Fruit fly (Drosophila melanogaster): ENCODE results near the gene CG42521.
A peak's percentile ranks its signal among the peaks of the same experiment; 100 is the strongest.

The CG42521 gene

dm6 chr3L:10656451-10657198, 33.2 kb upstream of the CG42521 start (continued):
- TF ChIP-seq Camta (GFP tag; optimal IDR thresholded peaks at IDR 0.05), result peak; percentile 68
- TF ChIP-seq shn (GFP tag; optimal IDR thresholded peaks at IDR 0.05), result peak; percentile 52
- peak; percentile 56 for TF ChIP-seq CG12219 (GFP tag; optimal IDR thresholded peaks at IDR 0.05)
- peak; percentile 34 for TF ChIP-seq TFAM (GFP tag; optimal IDR thresholded peaks at IDR 0.05)
- peak; percentile 38 for TF ChIP-seq ash1 (GFP tag; optimal IDR thresholded peaks at IDR 0.05)
- peak; percentile 75; the same call in 1 of the 2 replicates for TF ChIP-seq sob (GFP tag; IDR thresholded peaks at IDR 0.05)
- no peak for TF ChIP-seq Doc2 (GFP tag; IDR thresholded peaks at IDR 0.05)
- TF ChIP-seq bigmax (GFP tag; optimal IDR thresholded peaks at IDR 0.05), result peak; percentile 13
- peak; percentile 48; the same call in 1 of the 2 replicates for TF ChIP-seq sim (GFP tag; IDR thresholded peaks at IDR 0.05)
- no peak for TF ChIP-seq CG6175 (GFP tag; IDR thresholded peaks at IDR 0.05)
- TF ChIP-seq Xrp1 (GFP tag; IDR thresholded peaks at IDR 0.05), result peak; percentile 70
- TF ChIP-seq cg (GFP tag; optimal IDR thresholded peaks at IDR 0.05), result no peak
- TF ChIP-seq Nf-YA (GFP tag; IDR thresholded peaks at IDR 0.05), result no peak
- peak; percentile 39 for TF ChIP-seq fd96Cb (tag; optimal IDR thresholded peaks at IDR 0.05)
- no peak for TF ChIP-seq Ets65A (GFP tag)
- no peak for TF ChIP-seq wor (GFP tag; IDR thresholded peaks at IDR 0.05)
- TF ChIP-seq zen2 (GFP tag; IDR thresholded peaks at IDR 0.05; ENCODE audit: partially characterized antibody), result no peak
- TF ChIP-seq ham (GFP tag; IDR thresholded peaks at IDR 0.05), result no peak
- TF ChIP-seq Opbp (GFP tag; IDR thresholded peaks at IDR 0.05; ENCODE audit: partially characterized antibody), result no peak
- TF ChIP-seq CG31224 (GFP tag; IDR thresholded peaks at IDR 0.05), result no peak
- peak; percentile 62 for TF ChIP-seq HmgZ (tag; optimal IDR thresholded peaks at IDR 0.05)
- TF ChIP-seq lab (GFP tag; optimal IDR thresholded peaks at IDR 0.05), result peak; percentile 91
- TF ChIP-seq Ada2b (GFP tag; IDR thresholded peaks at IDR 0.05), result peak; percentile 28; the same call in 1 of the 2 replicates
- peak; percentile 27; the same call in 1 of the 2 replicates for TF ChIP-seq CG4360 (GFP tag; IDR thresholded peaks at IDR 0.05)
- TF ChIP-seq sens-2 (GFP tag; IDR thresholded peaks at IDR 0.05), result no peak
- no peak for TF ChIP-seq sisA (GFP tag; IDR thresholded peaks at IDR 0.05)
- no peak for TF ChIP-seq zf30C (GFP tag; optimal IDR thresholded peaks at IDR 0.05)
- peak; percentile 72 for TF ChIP-seq CG1603 (tag; optimal IDR thresholded peaks at IDR 0.05)
- no peak for TF ChIP-seq pzg (GFP tag; optimal IDR thresholded peaks at IDR 0.05)
- no peak for TF ChIP-seq ro (GFP tag; IDR thresholded peaks at IDR 0.05)
- peak; percentile 21 for TF ChIP-seq CG4617 (GFP tag; optimal IDR thresholded peaks at IDR 0.05; ENCODE audit: borderline replicate concordance)
- TF ChIP-seq CG15601 (tag; optimal IDR thresholded peaks at IDR 0.05), result peak; percentile 79
- no peak for TF ChIP-seq phol (tag; optimal IDR thresholded peaks at IDR 0.05)
- TF ChIP-seq Pdp1 (GFP tag; optimal IDR thresholded peaks at IDR 0.05), result peak; percentile 34 to 55
- TF ChIP-seq CG8478 (optimal IDR thresholded peaks at IDR 0.05), result no peak
- TF ChIP-seq Vsx1 (GFP tag; optimal IDR thresholded peaks at IDR 0.05), result peak; percentile 84
- TF ChIP-seq CG7928 (GFP tag; optimal IDR thresholded peaks at IDR 0.05), result no peak
- TF ChIP-seq eve (GFP tag; optimal IDR thresholded peaks at IDR 0.05), result no peak
- TF ChIP-seq CG6254 (GFP tag; optimal IDR thresholded peaks at IDR 0.05), result peak; percentile 36
- TF ChIP-seq CG6765 (GFP tag; optimal IDR thresholded peaks at IDR 0.05), result peak; percentile 77
- TF ChIP-seq Aef1 (GFP tag; IDR thresholded peaks at IDR 0.05), result no peak
- TF ChIP-seq sima (GFP tag; optimal IDR thresholded peaks at IDR 0.05), result peak; percentile 19
- peak; percentile 46 for TF ChIP-seq nom (GFP tag; optimal IDR thresholded peaks at IDR 0.05)
- peak in 1 of 2 experiments; percentile 34 for TF ChIP-seq Hr78 (GFP tag; optimal IDR thresholded peaks at IDR 0.05)
- TF ChIP-seq pfk (GFP tag; optimal IDR thresholded peaks at IDR 0.05), result no peak
- TF ChIP-seq CG31365 (tag; optimal IDR thresholded peaks at IDR 0.05), result peak; percentile 72
- TF ChIP-seq CG13624 (GFP tag; optimal IDR thresholded peaks at IDR 0.05), result peak; percentile 2
- TF ChIP-seq hth (optimal IDR thresholded peaks at IDR 0.05), result no peak
- TF ChIP-seq gfzf (GFP tag; optimal IDR thresholded peaks at IDR 0.05), result no peak
- TF ChIP-seq CG4328 (GFP tag; optimal IDR thresholded peaks at IDR 0.05), result peak; percentile 32
